Fruit fly (Drosophila melanogaster): ENCODE data around the gene Hex-t1.

DNA sequence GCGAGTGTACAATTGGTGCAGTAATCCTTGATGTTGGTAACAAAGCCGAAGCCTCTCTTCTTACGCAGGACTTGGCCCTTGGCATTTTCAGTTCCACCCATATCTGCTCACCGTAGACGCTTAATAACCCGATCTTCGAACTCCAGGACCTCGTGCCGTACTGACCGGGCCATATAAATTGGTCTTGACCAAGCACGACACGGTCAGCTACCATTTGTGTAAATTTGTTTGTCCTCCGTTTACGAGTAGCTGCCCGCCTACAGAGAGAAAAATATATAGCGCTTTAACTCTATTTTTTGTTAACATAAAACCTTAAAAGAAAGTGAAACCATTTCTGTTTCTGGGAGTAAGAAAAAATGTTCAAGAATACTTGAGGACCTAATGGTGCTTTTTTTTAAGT is 45.3 kb upstream of the Hex-t1 start, which contains the start of gene ppk15:
- TF ChIP-seq usp (GFP tag; optimal IDR thresholded peaks at IDR 0.05), result no peak
- no peak for TF ChIP-seq EcR (GFP tag; optimal IDR thresholded peaks at IDR 0.05)
- no peak for TF ChIP-seq psq (optimal IDR thresholded peaks at IDR 0.05)
- no peak for TF ChIP-seq CG8478 (optimal IDR thresholded peaks at IDR 0.05)
